Worm (Caenorhabditis elegans) whole organism, midembryonic: ENCODE data around the gene snb-5.

Source experiments
- T22C8.4 ChIP-seq: fragments of 200-800 bp; sonication (Bioruptor generic); IDR thresholded peaks from 2 replicates; pipeline ENCODE4 v1.3.6; 2022; ENCODE audit warnings: missing genetic modification characterization, missing compliant biosample characterization
- cog-1 ChIP-seq: sonication (generic microtip); optimal IDR thresholded peaks from 2 replicates; lab custom pipeline; 2016; ENCODE audit warnings: missing genetic modification characterization, missing compliant biosample characterization
- flt-1 ChIP-seq: fragments of 200-800 bp; sonication (Bioruptor generic); IDR thresholded peaks from 2 replicates; pipeline ENCODE4 v1.3.6; 2022; ENCODE audit warnings: missing genetic modification characterization, missing compliant biosample characterization
- klf-2 ChIP-seq: fragments of 200-800 bp; sonication (Bioruptor generic); conservative IDR thresholded peaks from 2 replicates; pipeline ENCODE4 v1.3.6; 2022; ENCODE audit warnings: missing genetic modification reagents, missing genetic modification characterization, missing compliant biosample characterization
- med-1 ChIP-seq: sonication (generic microtip); optimal IDR thresholded peaks from 2 replicates; lab custom pipeline; 2017; ENCODE audit warnings: missing genetic modification characterization, mild to moderate bottlenecking, missing compliant biosample characterization, antibody characterized with exemption, missing genetic modification reagents; ENCODE audit not compliant: insufficient read depth
- ref-1 ChIP-seq: fragments of 200-800 bp; sonication (Bioruptor generic); conservative IDR thresholded peaks from 2 replicates; pipeline ENCODE4 v1.3.6; 2022; ENCODE audit warnings: missing genetic modification reagents, missing genetic modification characterization, missing compliant biosample characterization
- tab-1 ChIP-seq: fragments of 200-800 bp; sonication (Bioruptor generic); IDR thresholded peaks from 2 replicates; pipeline ENCODE4 v1.3.6; 2022; ENCODE audit warnings: missing genetic modification characterization, missing compliant biosample characterization
- ztf-23 ChIP-seq: fragments of 200-800 bp; sonication (Bioruptor generic); IDR thresholded peaks from 2 replicates; pipeline ENCODE4 v1.3.6; 2022; ENCODE audit warnings: missing genetic modification reagents, missing genetic modification characterization, missing compliant biosample characterization
- ztf-29 ChIP-seq: fragments of 200-800 bp; sonication (Bioruptor generic); IDR thresholded peaks from 2 replicates; pipeline ENCODE4 v1.3.6; 2022; ENCODE audit warnings: missing genetic modification reagents, missing genetic modification characterization, missing compliant biosample characterization

snb-5 gene

ce11 chrIII:8202754-8203153 is at the start of gene snb-5:
Gene snb-5 (plus strand): TSS chrIII:8203054.
- TF ChIP-seq tab-1 (GFP tag; lab: Robert Waterston, UW) (no peak), T22C8.4 (GFP tag; lab: Robert Waterston, UW) (no peak), flt-1 (GFP tag; lab: Robert Waterston, UW) (no peak), med-1 (no peak), ztf-23 (GFP tag; lab: Robert Waterston, UW) (no peak), ztf-29 (GFP tag; lab: Robert Waterston, UW) (no peak), ref-1 (GFP tag; lab: Robert Waterston, UW) (no peak), cog-1 (tag; lab: Kevin White, UChicago) (no peak), klf-2 (GFP tag; lab: Robert Waterston, UW) (no peak)

- TF ChIP-seq flt-1 (GFP tag; lab: Robert Waterston, UW) (no peak), ref-1 (GFP tag; lab: Robert Waterston, UW) (no peak), T22C8.4 (GFP tag; lab: Robert Waterston, UW) (no peak), ztf-23 (GFP tag; lab: Robert Waterston, UW) (no peak), ztf-29 (GFP tag; lab: Robert Waterston, UW) (no peak), med-1 (no peak), klf-2 (GFP tag; lab: Robert Waterston, UW) (no peak), tab-1 (GFP tag; lab: Robert Waterston, UW) (no peak), cog-1 (tag; lab: Kevin White, UChicago) (no peak)
Observed at ce11 chrIII:8154423-8154822, 48.4 kb upstream of the snb-5 start.

- TF ChIP-seq klf-2 (GFP tag; lab: Robert Waterston, UW) (no peak), med-1 (no peak), ref-1 (GFP tag; lab: Robert Waterston, UW) (no peak), tab-1 (GFP tag; lab: Robert Waterston, UW) (no peak), cog-1 (tag; lab: Kevin White, UChicago) (no peak), ztf-29 (GFP tag; lab: Robert Waterston, UW) (no peak), ztf-23 (GFP tag; lab: Robert Waterston, UW) (no peak), flt-1 (GFP tag; lab: Robert Waterston, UW) (no peak), T22C8.4 (GFP tag; lab: Robert Waterston, UW) (no peak)
Observed at ce11 chrIII:8155166-8155565, 47.7 kb upstream of the snb-5 start, which contains the start of gene D2007.1. Gene D2007.1 (plus strand): TSS chrIII:8155466.

- TF ChIP-seq klf-2 (GFP tag; lab: Robert Waterston, UW) (no peak), cog-1 (tag; lab: Kevin White, UChicago) (no peak), flt-1 (GFP tag; lab: Robert Waterston, UW) (no peak), ref-1 (GFP tag; lab: Robert Waterston, UW) (no peak), T22C8.4 (GFP tag; lab: Robert Waterston, UW) (no peak), med-1 (no peak), tab-1 (GFP tag; lab: Robert Waterston, UW) (no peak), ztf-29 (GFP tag; lab: Robert Waterston, UW) (no peak)
Observed at ce11 chrIII:8158140-8158786, 44.6 kb upstream of the snb-5 start, which contains the start of gene atg-13. Gene atg-13 (minus strand): TSS chrIII:8158190.

- TF ChIP-seq ztf-29 (GFP tag; lab: Robert Waterston, UW) (no peak), ztf-23 (GFP tag; lab: Robert Waterston, UW) (no peak), flt-1 (GFP tag; lab: Robert Waterston, UW) (no peak), tab-1 (GFP tag; lab: Robert Waterston, UW) (no peak), med-1 (no peak), cog-1 (tag; lab: Kevin White, UChicago) (no peak), T22C8.4 (GFP tag; lab: Robert Waterston, UW) (no peak), ref-1 (GFP tag; lab: Robert Waterston, UW) (no peak), klf-2 (GFP tag; lab: Robert Waterston, UW) (no peak)
Observed at ce11 chrIII:8161238-8161637, 41.6 kb upstream of the snb-5 start, which contains the start of gene inpp-5K. Gene inpp-5K (minus strand): TSS chrIII:8161338.

ce11 chrIII:8163283-8163682 is 39.6 kb upstream of the snb-5 start, which contains the start of gene bath-42:
Gene bath-42 (minus strand): TSS chrIII:8163383.
- TF ChIP-seq ztf-23 (GFP tag; lab: Robert Waterston, UW): no peak
- no peak for TF ChIP-seq flt-1 (GFP tag; lab: Robert Waterston, UW)
- no peak for TF ChIP-seq ztf-29 (GFP tag; lab: Robert Waterston, UW)
- TF ChIP-seq tab-1 (GFP tag; lab: Robert Waterston, UW): no peak
- TF ChIP-seq T22C8.4 (GFP tag; lab: Robert Waterston, UW): no peak
- TF ChIP-seq med-1: no peak
- TF ChIP-seq klf-2 (GFP tag; lab: Robert Waterston, UW): no peak
- TF ChIP-seq cog-1 (tag; lab: Kevin White, UChicago): no peak
- no peak for TF ChIP-seq ref-1 (GFP tag; lab: Robert Waterston, UW)

ce11 chrIII:8163788-8164423 is 38.9 kb upstream of the snb-5 start, which contains the start of gene prp-8:
Gene prp-8 (plus strand): TSS chrIII:8164373.
- TF ChIP-seq ref-1 (GFP tag; lab: Robert Waterston, UW): no peak
- no peak for TF ChIP-seq ztf-29 (GFP tag; lab: Robert Waterston, UW)
- TF ChIP-seq cog-1 (tag; lab: Kevin White, UChicago): peak; percentile 42
- TF ChIP-seq T22C8.4 (GFP tag; lab: Robert Waterston, UW): peak; percentile 92
- peak; percentile 74 for TF ChIP-seq flt-1 (GFP tag; lab: Robert Waterston, UW)

- TF ChIP-seq ztf-29 (GFP tag; lab: Robert Waterston, UW) (no peak), cog-1 (tag; lab: Kevin White, UChicago) (no peak), tab-1 (GFP tag; lab: Robert Waterston, UW) (no peak), klf-2 (GFP tag; lab: Robert Waterston, UW) (no peak), T22C8.4 (GFP tag; lab: Robert Waterston, UW) (no peak), flt-1 (GFP tag; lab: Robert Waterston, UW) (no peak), ref-1 (GFP tag; lab: Robert Waterston, UW) (no peak), ztf-23 (GFP tag; lab: Robert Waterston, UW) (no peak), med-1 (no peak)
Observed at ce11 chrIII:8164771-8165170, 38.1 kb upstream of the snb-5 start.
